Fruit fly (Drosophila melanogaster) whole organism, embryonic: ENCODE results near the gene CG17359.

Experiments used
- Abd-B ChIP-seq: fragments of 200-800 bp; sonication (Bioruptor generic); optimal IDR thresholded peaks from 2 replicates; lab custom pipeline; 2018; ENCODE audit warnings: missing biosample characterization, mild to moderate bottlenecking, missing genetic modification characterization, moderate library complexity
- CG12219 ChIP-seq: fragments of 200-800 bp; sonication (Bioruptor generic); optimal IDR thresholded peaks from 3 replicates; lab custom pipeline; 2018; ENCODE audit warnings: missing biosample characterization, mild to moderate bottlenecking, missing genetic modification characterization
- CG12942 ChIP-seq: fragments of 200-800 bp; sonication (Bioruptor generic); optimal IDR thresholded peaks from 3 replicates; lab custom pipeline; 2016; ENCODE audit warnings: missing biosample characterization, missing genetic modification characterization
- CG13894 ChIP-seq: fragments of 200-800 bp; sonication (Bioruptor generic); optimal IDR thresholded peaks from 3 replicates; lab custom pipeline; 2018; ENCODE audit warnings: missing biosample characterization, mild to moderate bottlenecking, missing genetic modification characterization, moderate library complexity
- CG14050 ChIP-seq: fragments of 200-800 bp; sonication (Bioruptor generic); IDR thresholded peaks from 3 replicates; pipeline ENCODE4 v1.3.6; 2022; ENCODE audit warnings: missing biosample characterization, missing genetic modification characterization
- CG14667 ChIP-seq: fragments of 200-800 bp; sonication (Bioruptor generic); IDR thresholded peaks from 2 replicates; pipeline ENCODE4 v1.3.6; 2022; ENCODE audit warnings: missing biosample characterization, missing genetic modification characterization
- CG14965 ChIP-seq: fragments of 200-800 bp; sonication (Bioruptor generic); optimal IDR thresholded peaks from 2 replicates; lab custom pipeline; 2016; ENCODE audit warnings: missing biosample characterization, missing genetic modification characterization, borderline replicate concordance
- CG15601 ChIP-seq: fragments of 200-800 bp; sonication (Bioruptor generic); optimal IDR thresholded peaks from 3 replicates; lab custom pipeline; 2019; ENCODE audit warnings: missing biosample characterization, mild to moderate bottlenecking, missing genetic modification characterization, moderate library complexity
- CG16813 ChIP-seq: fragments of 200-800 bp; sonication (Bioruptor generic); IDR thresholded peaks from 3 replicates; pipeline ENCODE4 v1.3.6; 2022; ENCODE audit warnings: missing biosample characterization, missing genetic modification characterization; ENCODE audit not compliant: partially characterized antibody
- CG16863 ChIP-seq: fragments of 200-800 bp; sonication (Bioruptor generic); optimal IDR thresholded peaks from 3 replicates; lab custom pipeline; 2016; ENCODE audit warnings: missing biosample characterization, missing genetic modification characterization
- CG17612 ChIP-seq: fragments of 200-800 bp; sonication (Bioruptor generic); IDR thresholded peaks from 2 replicates; pipeline ENCODE4 v1.3.6; 2022; ENCODE audit warnings: missing biosample characterization, missing genetic modification characterization
- CG18619 ChIP-seq: fragments of 200-800 bp; sonication (Bioruptor generic); optimal IDR thresholded peaks from 3 replicates; lab custom pipeline; 2017; ENCODE audit warnings: missing biosample characterization, mild to moderate bottlenecking, missing genetic modification characterization
- CG3065 ChIP-seq: fragments of 200-800 bp; sonication (Bioruptor generic); optimal IDR thresholded peaks from 2 replicates; lab custom pipeline; 2016; ENCODE audit warnings: missing biosample characterization, missing genetic modification characterization
- CG33213 ChIP-seq: fragments of 200-800 bp; sonication (Bioruptor generic); optimal IDR thresholded peaks from 3 replicates; lab custom pipeline; 2016; ENCODE audit warnings: missing biosample characterization, missing genetic modification characterization
- CG33557 ChIP-seq: fragments of 200-800 bp; sonication (Bioruptor generic); optimal IDR thresholded peaks from 2 replicates; lab custom pipeline; 2019; ENCODE audit warnings: missing biosample characterization, mild to moderate bottlenecking, missing genetic modification characterization, moderate library complexity
- CG3838 ChIP-seq: fragments of 200-800 bp; sonication (Bioruptor generic); optimal IDR thresholded peaks from 3 replicates; lab custom pipeline; 2016; ENCODE audit warnings: missing biosample characterization, missing genetic modification characterization
- CG4282 ChIP-seq: fragments of 200-800 bp; sonication (Bioruptor generic); optimal IDR thresholded peaks from 2 replicates; lab custom pipeline; 2016; ENCODE audit warnings: missing biosample characterization, missing genetic modification characterization
- CG4617 ChIP-seq: fragments of 200-800 bp; sonication (Bioruptor generic); optimal IDR thresholded peaks from 3 replicates; lab custom pipeline; 2016; ENCODE audit warnings: missing biosample characterization, missing genetic modification characterization, borderline replicate concordance
- CG4707 ChIP-seq: fragments of 200-800 bp; sonication (Bioruptor generic); optimal IDR thresholded peaks from 2 replicates; lab custom pipeline; 2018; ENCODE audit warnings: missing biosample characterization, mild to moderate bottlenecking, missing genetic modification characterization, moderate library complexity
- CG6175 ChIP-seq: fragments of 200-800 bp; sonication (Bioruptor generic); IDR thresholded peaks from 3 replicates; pipeline ENCODE4 v1.3.6; 2022; ENCODE audit warnings: missing biosample characterization, missing genetic modification characterization
- CG6854 ChIP-seq: fragments of 200-800 bp; sonication (Bioruptor generic); optimal IDR thresholded peaks from 3 replicates; lab custom pipeline; 2017; ENCODE audit warnings: missing biosample characterization, mild to moderate bottlenecking, missing genetic modification characterization
- CG9437 ChIP-seq: fragments of 200-800 bp; sonication (Bioruptor generic); optimal IDR thresholded peaks from 2 replicates; lab custom pipeline; 2018; ENCODE audit warnings: missing biosample characterization, mild to moderate bottlenecking, missing genetic modification characterization
- CG9817 ChIP-seq: fragments of 200-800 bp; sonication (Bioruptor generic); optimal IDR thresholded peaks from 2 replicates; lab custom pipeline; 2018; ENCODE audit warnings: missing biosample characterization, mild to moderate bottlenecking, missing genetic modification characterization, moderate library complexity
- CkIIα-i1 ChIP-seq: fragments of 200-800 bp; sonication (Bioruptor generic); IDR thresholded peaks from 2 replicates; pipeline ENCODE4 v1.3.6; 2022; ENCODE audit warnings: missing biosample characterization, missing genetic modification characterization
- Deaf1 ChIP-seq: fragments of 200-800 bp; optimal IDR thresholded peaks from 3 replicates; lab custom pipeline; 2019; ENCODE audit warnings: missing biosample characterization, mild to moderate bottlenecking, missing genetic modification characterization, moderate library complexity
- Doc3 ChIP-seq: fragments of 200-800 bp; sonication (Bioruptor generic); IDR thresholded peaks from 3 replicates; pipeline ENCODE4 v1.3.6; 2022; ENCODE audit warnings: missing biosample characterization, missing genetic modification characterization; ENCODE audit not compliant: partially characterized antibody
- E2f2 ChIP-seq: fragments of 200-800 bp; sonication (Bioruptor generic); IDR thresholded peaks from 2 replicates; pipeline ENCODE4 v1.3.6; 2022; ENCODE audit warnings: missing biosample characterization, missing genetic modification characterization
- Fer2 ChIP-seq: fragments of 200-800 bp; sonication (Bioruptor generic); optimal IDR thresholded peaks from 2 replicates; lab custom pipeline; 2018; ENCODE audit warnings: missing biosample characterization, mild to moderate bottlenecking, missing genetic modification characterization, moderate library complexity
- HLH4C ChIP-seq: fragments of 200-800 bp; sonication (Bioruptor generic); IDR thresholded peaks from 3 replicates; pipeline ENCODE4 v1.3.6; 2022; ENCODE audit warnings: missing biosample characterization, missing genetic modification characterization; ENCODE audit not compliant: partially characterized antibody
- Hand ChIP-seq: fragments of 200-800 bp; sonication (Bioruptor generic); optimal IDR thresholded peaks from 2 replicates; lab custom pipeline; 2017; ENCODE audit warnings: mild to moderate bottlenecking, missing biosample characterization, missing genetic modification reagents, missing genetic modification characterization
- Hey ChIP-seq: fragments of 200-800 bp; sonication (Bioruptor generic); optimal IDR thresholded peaks from 3 replicates; lab custom pipeline; 2018; ENCODE audit warnings: missing biosample characterization, mild to moderate bottlenecking, missing genetic modification characterization
- Hmr ChIP-seq: fragments of 200-800 bp; sonication (Bioruptor generic); optimal IDR thresholded peaks from 3 replicates; lab custom pipeline; 2017; ENCODE audit warnings: mild to moderate bottlenecking, missing biosample characterization, missing genetic modification reagents, missing genetic modification characterization
- NfI ChIP-seq: fragments of 200-800 bp; sonication (Bioruptor generic); optimal IDR thresholded peaks from 3 replicates; lab custom pipeline; 2018; ENCODE audit warnings: missing biosample characterization, mild to moderate bottlenecking, missing genetic modification characterization, moderate library complexity
- Rfx ChIP-seq: fragments of 200-800 bp; sonication (Bioruptor generic); IDR thresholded peaks from 2 replicates; pipeline ENCODE4 v1.3.6; 2022; ENCODE audit warnings: missing biosample characterization, missing genetic modification characterization
- Usf ChIP-seq: fragments of 200-800 bp; sonication (Bioruptor generic); optimal IDR thresholded peaks from 2 replicates; lab custom pipeline; 2017; ENCODE audit warnings: missing genotype, missing biosample characterization, missing genetic modification characterization
- ato ChIP-seq: fragments of 200-800 bp; sonication (Bioruptor generic); IDR thresholded peaks from 2 replicates; pipeline ENCODE4 v1.3.6; 2022; ENCODE audit warnings: missing biosample characterization, missing genetic modification characterization; ENCODE audit not compliant: partially characterized antibody
- chm ChIP-seq: fragments of 200-800 bp; sonication (Bioruptor generic); IDR thresholded peaks from 2 replicates; pipeline ENCODE4 v1.3.6; 2022; ENCODE audit warnings: missing biosample characterization, missing genetic modification characterization
- ci ChIP-seq: fragments of 200-800 bp; sonication (Bioruptor generic); IDR thresholded peaks from 3 replicates; pipeline ENCODE4 v1.3.6; 2022; ENCODE audit warnings: missing biosample characterization, missing genetic modification characterization
- ind ChIP-seq: fragments of 200-800 bp; sonication (Bioruptor generic); optimal IDR thresholded peaks from 3 replicates; lab custom pipeline; 2016; ENCODE audit warnings: missing biosample characterization, missing genetic modification characterization
- jumu ChIP-seq: fragments of 200-800 bp; sonication (Bioruptor generic); optimal IDR thresholded peaks from 3 replicates; lab custom pipeline; 2016; ENCODE audit warnings: missing biosample characterization, missing genetic modification characterization
- nerfin-2 ChIP-seq: fragments of 200-800 bp; sonication (Bioruptor generic); IDR thresholded peaks from 2 replicates; pipeline ENCODE4 v1.3.6; 2022; ENCODE audit warnings: missing biosample characterization, missing genetic modification characterization; ENCODE audit not compliant: partially characterized antibody
- nmo ChIP-seq: fragments of 200-800 bp; sonication (Bioruptor generic); optimal IDR thresholded peaks from 2 replicates; lab custom pipeline; 2018; ENCODE audit warnings: missing biosample characterization, mild to moderate bottlenecking, missing genetic modification characterization, moderate library complexity
- prd ChIP-seq, 3 experiments: fragments of >200 bp in 2 of 3; fragments of 200-800 bp in 1 of 3; sonication (Bioruptor generic) in 1 of 3; optimal IDR thresholded peaks in 2 of 3; IDR thresholded peaks in 1 of 3; 2 replicates in 2 of 3; 3 replicates in 1 of 3; pipeline versions ENCODE4 v1.3.6 to Lab custom; 2017 to 2022; ENCODE audit warnings: missing biosample characterization in 1 of 3, missing genetic modification characterization in 1 of 3
- slbo ChIP-seq: fragments of 200-800 bp; sonication (Bioruptor generic); IDR thresholded peaks from 2 replicates; pipeline ENCODE4 v1.3.6; 2022; ENCODE audit warnings: missing biosample characterization, missing genetic modification characterization
- yki ChIP-seq: fragments of >200 bp; optimal IDR thresholded peaks from 3 replicates; lab custom pipeline; 2018
- zf30C ChIP-seq: fragments of 200-800 bp; sonication (Bioruptor generic); optimal IDR thresholded peaks from 3 replicates; lab custom pipeline; 2018; ENCODE audit warnings: missing biosample characterization, mild to moderate bottlenecking, missing genetic modification characterization
- zfh1 ChIP-seq: fragments of 200-800 bp; sonication (Bioruptor generic); IDR thresholded peaks from 3 replicates; pipeline ENCODE4 v1.3.6; 2022; ENCODE audit warnings: missing biosample characterization, missing genetic modification characterization

Gene CG17359

dm6 chr3L:13964635-13965501 is 34.2 kb downstream of the CG17359 start, which contains the start of the genes Meics, Nxf3 and ssp2 (continued):
- TF ChIP-seq CG14965 (GFP tag; lab: Kevin White, UChicago) (no peak), Hey (tag; lab: Kevin White, UChicago) (no peak), CG12942 (peak; percentile 14), slbo (GFP tag; lab: Robert Waterston, UW) (peak; percentile 79), ato (GFP tag; lab: Robert Waterston, UW) (peak; percentile 68), CG13894 (tag; lab: Kevin White, UChicago) (no peak), CG16813 (GFP tag; lab: Robert Waterston, UW) (peak; percentile 78), CG15601 (peak; percentile 36), CG33557 (GFP tag; lab: Kevin White, UChicago) (peak; percentile 62), CG6854 (GFP tag; lab: Kevin White, UChicago) (no peak), prd (optimal IDR thresholded peaks at IDR 0.05; lab: Kevin White, UChicago) (no peak), prd (GFP tag; IDR thresholded peaks at IDR 0.05; lab: Robert Waterston, UW) (peak; percentile 39; the same call in 1 of the 3 replicates), CG33213 (peak; percentile 3), Hand (GFP tag; lab: Kevin White, UChicago) (no peak), zfh1 (GFP tag; lab: Robert Waterston, UW) (peak; percentile 25; the same call in 1 of the 3 replicates), E2f2 (peak; percentile 35), CG16863 (peak; percentile 16), CG4282 (no peak), ci (GFP tag; lab: Robert Waterston, UW) (0 out of 3 replicates have a peak, but pooled peaks have one; percentile 45), Hmr (GFP tag; lab: Kevin White, UChicago) (no peak), CG4707 (GFP tag; lab: Kevin White, UChicago) (no peak), jumu (GFP tag; lab: Kevin White, UChicago) (peak; percentile 29), yki (lab: Kevin White, UChicago) (peak; percentile 5), CG14667 (GFP tag; lab: Robert Waterston, UW) (0 out of 2 replicates have a peak, but pooled peaks have one; percentile 11), Fer2 (no peak), Rfx (GFP tag; lab: Robert Waterston, UW) (peak; percentile 71), CG18619 (GFP tag; lab: Kevin White, UChicago) (peak; percentile 11), CG12219 (GFP tag; lab: Kevin White, UChicago) (no peak), CG17612 (GFP tag; lab: Robert Waterston, UW) (no peak), NfI (GFP tag; lab: Kevin White, UChicago) (peak; percentile 5), zf30C (no peak), CG9437 (GFP tag; lab: Kevin White, UChicago) (peak; percentile 47), CG6175 (no peak), HLH4C (GFP tag; lab: Robert Waterston, UW) (peak; percentile 47; the same call in 1 of the 3 replicates), CG4617 (GFP tag; lab: Kevin White, UChicago) (peak; percentile 55), nerfin-2 (GFP tag; lab: Robert Waterston, UW) (peak; percentile 54; the same call in 1 of the 2 replicates), CG14050 (GFP tag; lab: Robert Waterston, UW) (no peak), Doc3 (GFP tag; lab: Robert Waterston, UW) (peak; percentile 54; the same call in 2 of the 3 replicates), nmo (GFP tag; lab: Kevin White, UChicago) (peak; percentile 72), chm (GFP tag; lab: Robert Waterston, UW) (peak; percentile 63), CG3065 (no peak), Deaf1 (tag; lab: Kevin White, UChicago) (no peak), CG3838 (GFP tag; lab: Kevin White, UChicago) (no peak), Abd-B (GFP tag; lab: Kevin White, UChicago) (peak; percentile 33), CG9817 (tag; lab: Kevin White, UChicago) (peak; percentile 11), Usf (GFP tag; lab: Kevin White, UChicago) (no peak), CkIIα-i1 (GFP tag; lab: Robert Waterston, UW) (no peak), ind (GFP tag; lab: Kevin White, UChicago) (peak; percentile 45)
